Fruit fly (Drosophila melanogaster): ENCODE measurements around the gene CG6321.

dm6 chr3L:11071057-11071456, 10.0 kb upstream of the CG6321 start:
- no peak for TF ChIP-seq brk (GFP tag; optimal IDR thresholded peaks at IDR 0.05)
- no peak for TF ChIP-seq CG32264 (GFP tag; optimal IDR thresholded peaks at IDR 0.05)
- TF ChIP-seq dsf (GFP tag; optimal IDR thresholded peaks at IDR 0.05; ENCODE audit: borderline replicate concordance): no peak
- no peak for TF ChIP-seq Sp1 (GFP tag; optimal IDR thresholded peaks at IDR 0.05)
- no peak for TF ChIP-seq Myc (optimal IDR thresholded peaks at IDR 0.05)
- TF ChIP-seq Vsx2 (GFP tag; optimal IDR thresholded peaks at IDR 0.05; ENCODE audit: partially characterized antibody): no peak
- TF ChIP-seq sv (GFP tag; optimal IDR thresholded peaks at IDR 0.05): no peak
- no peak for TF ChIP-seq pan (optimal IDR thresholded peaks at IDR 0.05)
- TF ChIP-seq Dfd (GFP tag; optimal IDR thresholded peaks at IDR 0.05): no peak
- TF ChIP-seq sage (GFP tag; optimal IDR thresholded peaks at IDR 0.05): no peak
- TF ChIP-seq usp (GFP tag; optimal IDR thresholded peaks at IDR 0.05): no peak
